Fruit fly (Drosophila melanogaster) whole organism, prepupa: Measurements from ENCODE around the gene mtTFB2.
A peak's percentile ranks its signal among the peaks of the same experiment; 100 is the strongest.

Experiments used
- Blimp-1 ChIP-seq: fragments of 200-800 bp; sonication (Bioruptor generic); optimal IDR thresholded peaks from 3 replicates; lab custom pipeline; 2017; ENCODE audit warnings: missing biosample characterization, missing genetic modification characterization, mild to moderate bottlenecking, moderate library complexity, missing genetic modification reagents
- CG10631 ChIP-seq: fragments of 200-800 bp; sonication (Bioruptor generic); optimal IDR thresholded peaks from 2 replicates; lab custom pipeline; 2016; ENCODE audit warnings: missing biosample characterization, missing genetic modification characterization
- CG10669 ChIP-seq: fragments of 200-800 bp; sonication (Bioruptor generic); optimal IDR thresholded peaks from 3 replicates; lab custom pipeline; 2018; ENCODE audit warnings: missing biosample characterization, mild to moderate bottlenecking, missing genetic modification characterization, moderate library complexity
- CG11762 ChIP-seq: fragments of 200-800 bp; sonication (Bioruptor generic); optimal IDR thresholded peaks from 3 replicates; lab custom pipeline; 2016; ENCODE audit warnings: missing biosample characterization, missing genetic modification characterization; ENCODE audit not compliant: insufficient read depth
- CG11902 ChIP-seq: fragments of 200-800 bp; sonication (Bioruptor generic); optimal IDR thresholded peaks from 3 replicates; lab custom pipeline; 2016; ENCODE audit warnings: missing biosample characterization, missing genetic modification characterization
- CG15336 ChIP-seq: fragments of 200-800 bp; sonication (Bioruptor generic); IDR thresholded peaks from 2 replicates; pipeline ENCODE4 v1.3.6; 2022; ENCODE audit warnings: missing biosample characterization, missing genetic modification characterization
- CG1621 ChIP-seq: fragments of 200-800 bp; sonication (Bioruptor generic); optimal IDR thresholded peaks from 3 replicates; lab custom pipeline; 2018; ENCODE audit warnings: missing biosample characterization, mild to moderate bottlenecking, missing genetic modification characterization
- CG16779 ChIP-seq: fragments of 200-800 bp; sonication (Bioruptor generic); optimal IDR thresholded peaks from 3 replicates; lab custom pipeline; 2017; ENCODE audit warnings: missing biosample characterization, mild to moderate bottlenecking, missing genetic modification characterization
- CG3032 ChIP-seq: fragments of 200-800 bp; optimal IDR thresholded peaks from 2 replicates; lab custom pipeline; 2019; ENCODE audit warnings: missing biosample characterization, mild to moderate bottlenecking, missing genetic modification characterization, moderate library complexity
- CG31627 ChIP-seq: fragments of 200-800 bp; sonication (Bioruptor generic); optimal IDR thresholded peaks from 3 replicates; lab custom pipeline; 2016; ENCODE audit warnings: missing biosample characterization, missing genetic modification characterization
- CG34406 ChIP-seq: fragments of 200-800 bp; sonication (Bioruptor generic); optimal IDR thresholded peaks from 3 replicates; lab custom pipeline; 2016; ENCODE audit warnings: missing biosample characterization, missing genetic modification characterization
- CG3919 ChIP-seq: fragments of 200-800 bp; sonication (Bioruptor generic); optimal IDR thresholded peaks from 3 replicates; lab custom pipeline; 2016; ENCODE audit warnings: missing biosample characterization, missing genetic modification characterization
- CG6163 ChIP-seq: fragments of 200-800 bp; sonication (Bioruptor generic); IDR thresholded peaks from 3 replicates; pipeline ENCODE4 v1.3.6; 2022; ENCODE audit warnings: missing biosample characterization, missing genetic modification characterization
- CG6276 ChIP-seq: fragments of 200-800 bp; sonication (Bioruptor generic); optimal IDR thresholded peaks from 2 replicates; lab custom pipeline; 2017; ENCODE audit warnings: missing biosample characterization, mild to moderate bottlenecking, missing genetic modification characterization
- CG6854 ChIP-seq: fragments of 200-800 bp; sonication (Bioruptor generic); optimal IDR thresholded peaks from 2 replicates; lab custom pipeline; 2017; ENCODE audit warnings: missing biosample characterization, mild to moderate bottlenecking, missing genetic modification characterization
- CG8119 ChIP-seq: fragments of 200-800 bp; sonication (Bioruptor generic); IDR thresholded peaks from 3 replicates; pipeline ENCODE4 v1.3.6; 2022; ENCODE audit warnings: missing biosample characterization, missing genetic modification characterization
- CG8319 ChIP-seq: fragments of 200-800 bp; sonication (Bioruptor generic); optimal IDR thresholded peaks from 3 replicates; lab custom pipeline; 2016; ENCODE audit warnings: missing biosample characterization, missing genetic modification characterization
- CG8632 ChIP-seq: fragments of 200-800 bp; sonication (Bioruptor generic); optimal IDR thresholded peaks from 3 replicates; lab custom pipeline; 2016; ENCODE audit warnings: missing biosample characterization, missing genetic modification characterization
- CG9139 ChIP-seq: fragments of 200-800 bp; sonication (Bioruptor generic); optimal IDR thresholded peaks from 3 replicates; lab custom pipeline; 2017; ENCODE audit warnings: missing biosample characterization, mild to moderate bottlenecking, missing genetic modification characterization
- Eip75B ChIP-seq: fragments of 200-800 bp; sonication (Bioruptor generic); optimal IDR thresholded peaks from 3 replicates; lab custom pipeline; 2016; ENCODE audit warnings: missing biosample characterization, missing genetic modification characterization
- Eip78C ChIP-seq: fragments of 200-800 bp; sonication (Bioruptor generic); peaks from one replicate; lab custom pipeline; 2016; ENCODE audit warnings: missing biosample characterization, missing genetic modification characterization
- Eip93F ChIP-seq: fragments of 200-800 bp; sonication (Bioruptor generic); optimal IDR thresholded peaks from 2 replicates; lab custom pipeline; 2016; ENCODE audit warnings: missing biosample characterization, mild to moderate bottlenecking, missing genetic modification characterization
- Ets21C ChIP-seq: fragments of 200-800 bp; sonication (Bioruptor generic); optimal IDR thresholded peaks from 3 replicates; lab custom pipeline; 2016; ENCODE audit warnings: missing biosample characterization, missing genetic modification characterization
- Ets96B ChIP-seq: fragments of 200-800 bp; optimal IDR thresholded peaks from 2 replicates; lab custom pipeline; 2019; ENCODE audit warnings: missing biosample characterization, mild to moderate bottlenecking, missing genetic modification characterization, moderate library complexity
- Gug ChIP-seq: fragments of 200-800 bp; sonication (Bioruptor generic); IDR thresholded peaks from 2 replicates; pipeline ENCODE4 v1.3.6; 2022; ENCODE audit warnings: missing biosample characterization, missing genetic modification characterization
- Hr38 ChIP-seq: sonication (Bioruptor generic); optimal IDR thresholded peaks from 2 replicates; lab custom pipeline; 2016; ENCODE audit warnings: missing biosample characterization, missing genetic modification characterization
- Hr39 ChIP-seq: fragments of 200-800 bp; sonication (Bioruptor generic); optimal IDR thresholded peaks from 2 replicates; lab custom pipeline; 2016; ENCODE audit warnings: missing biosample characterization, missing genetic modification characterization
- Hr4 ChIP-seq: fragments of 200-800 bp; sonication (Bioruptor generic); optimal IDR thresholded peaks from 3 replicates; lab custom pipeline; 2016; ENCODE audit warnings: missing biosample characterization, missing genetic modification characterization
- Lpt ChIP-seq: fragments of 200-800 bp; sonication (Bioruptor generic); optimal IDR thresholded peaks from 3 replicates; lab custom pipeline; 2016; ENCODE audit warnings: missing biosample characterization, missing genetic modification characterization
- Met ChIP-seq: fragments of 200-800 bp; sonication (Bioruptor generic); optimal IDR thresholded peaks from 3 replicates; lab custom pipeline; 2016; ENCODE audit warnings: missing biosample characterization, missing genetic modification characterization
- Sox102F ChIP-seq: fragments of 200-800 bp; sonication (Bioruptor generic); optimal IDR thresholded peaks from 2 replicates; lab custom pipeline; 2016; ENCODE audit warnings: missing biosample characterization, mild to moderate bottlenecking, missing genetic modification characterization
- Sox15 ChIP-seq: fragments of 200-800 bp; sonication (Bioruptor generic); optimal IDR thresholded peaks from 3 replicates; lab custom pipeline; 2016; ENCODE audit warnings: missing biosample characterization, missing genetic modification characterization
- achi ChIP-seq: fragments of 200-800 bp; sonication (Bioruptor generic); optimal IDR thresholded peaks from 3 replicates; lab custom pipeline; 2016; ENCODE audit warnings: missing biosample characterization, missing genetic modification characterization
- acj6 ChIP-seq: fragments of 200-800 bp; sonication (Bioruptor generic); optimal IDR thresholded peaks from 3 replicates; lab custom pipeline; 2016; ENCODE audit warnings: missing biosample characterization, missing genetic modification characterization
- cyc ChIP-seq: fragments of 200-800 bp; sonication (Bioruptor generic); optimal IDR thresholded peaks from 3 replicates; lab custom pipeline; 2016; ENCODE audit warnings: missing biosample characterization, missing genetic modification characterization
- dac ChIP-seq: fragments of 200-800 bp; sonication (Bioruptor generic); optimal IDR thresholded peaks from 2 replicates; lab custom pipeline; 2017; ENCODE audit warnings: missing biosample characterization, mild to moderate bottlenecking, missing genetic modification characterization
- dsx ChIP-seq: fragments of 200-800 bp; optimal IDR thresholded peaks from 3 replicates; lab custom pipeline; 2019; ENCODE audit warnings: missing biosample characterization, mild to moderate bottlenecking, missing genetic modification characterization, moderate library complexity; ENCODE audit not compliant: poor library complexity, severe bottlenecking
- eg ChIP-seq: fragments of 200-800 bp; sonication (Bioruptor generic); IDR thresholded peaks from 3 replicates; pipeline ENCODE4 v1.3.6; 2022; ENCODE audit warnings: missing biosample characterization, missing genetic modification characterization
- esn ChIP-seq: fragments of 200-800 bp; sonication (Bioruptor generic); optimal IDR thresholded peaks from 2 replicates; lab custom pipeline; 2016; ENCODE audit warnings: missing biosample characterization, mild to moderate bottlenecking, missing genetic modification characterization, moderate library complexity
- fd59A ChIP-seq: fragments of 200-800 bp; sonication (Bioruptor generic); optimal IDR thresholded peaks from 2 replicates; lab custom pipeline; 2017; ENCODE audit warnings: missing biosample characterization, mild to moderate bottlenecking, missing genetic modification characterization, missing genetic modification reagents
- fkh ChIP-seq: fragments of 200-800 bp; sonication (Bioruptor generic); optimal IDR thresholded peaks from 3 replicates; lab custom pipeline; 2017; ENCODE audit warnings: missing biosample characterization, mild to moderate bottlenecking, missing genetic modification characterization, moderate library complexity
- lz ChIP-seq: fragments of 200-800 bp; sonication (Bioruptor generic); optimal IDR thresholded peaks from 3 replicates; lab custom pipeline; 2016; ENCODE audit warnings: missing biosample characterization, missing genetic modification characterization
- net ChIP-seq: fragments of 200-800 bp; sonication (Bioruptor generic); optimal IDR thresholded peaks from 3 replicates; lab custom pipeline; 2016; ENCODE audit warnings: missing biosample characterization, missing genetic modification characterization
- pdm3 ChIP-seq: fragments of 200-800 bp; sonication (Bioruptor generic); optimal IDR thresholded peaks from 3 replicates; lab custom pipeline; 2016; ENCODE audit warnings: missing biosample characterization, missing genetic modification characterization
- salr ChIP-seq, 2 experiments: fragments of 200-800 bp; sonication (Bioruptor generic); optimal IDR thresholded peaks; 3 replicates each; lab custom pipeline; 2016 to 2018; ENCODE audit warnings: missing biosample characterization in 2 of 2, missing genetic modification characterization in 2 of 2, mild to moderate bottlenecking in 1 of 2
- spab ChIP-seq: fragments of 200-800 bp; sonication (Bioruptor generic); optimal IDR thresholded peaks from 2 replicates; lab custom pipeline; 2017; ENCODE audit warnings: missing biosample characterization, mild to moderate bottlenecking, missing genetic modification characterization, missing genetic modification reagents
- ss ChIP-seq, 2 experiments: fragments of 200-800 bp; sonication (Bioruptor generic); optimal IDR thresholded peaks; 2 replicates in 1 of 2; 3 replicates in 1 of 2; lab custom pipeline; 2017 to 2018; ENCODE audit warnings: mild to moderate bottlenecking in 2 of 2, missing biosample characterization in 2 of 2, missing genetic modification characterization in 2 of 2, moderate library complexity in 1 of 2
- svp ChIP-seq: fragments of 200-800 bp; sonication (Bioruptor generic); peaks from one replicate; lab custom pipeline; 2016; ENCODE audit warnings: missing biosample characterization, missing genetic modification characterization
- topi ChIP-seq: fragments of 200-800 bp; sonication (Bioruptor generic); optimal IDR thresholded peaks from 3 replicates; lab custom pipeline; 2016; ENCODE audit warnings: missing biosample characterization, missing genetic modification characterization
- vri ChIP-seq: fragments of 200-800 bp; sonication (Bioruptor generic); optimal IDR thresholded peaks from 3 replicates; lab custom pipeline; 2016; ENCODE audit warnings: missing biosample characterization, mild to moderate bottlenecking, missing genetic modification characterization

Gene mtTFB2

dm6 chr3R:10048035-10048774, 2.8 kb downstream of the mtTFB2 start:
- TF ChIP-seq ss (GFP tag; optimal IDR thresholded peaks at IDR 0.05; lab: Kevin White, UChicago) (peak in 1 of 2 experiments; percentile 63), CG31627 (peak; percentile 57), Eip75B (GFP tag; lab: Kevin White, UChicago) (peak; percentile 59), CG16779 (tag; lab: Kevin White, UChicago) (no peak), CG15336 (GFP tag; lab: Robert Waterston, UW) (no peak), CG6163 (no peak), cyc (peak; percentile 47), lz (GFP tag; lab: Kevin White, UChicago) (peak; percentile 75), esn (GFP tag; lab: Kevin White, UChicago) (peak; percentile 85), CG10631 (GFP tag; lab: Kevin White, UChicago) (peak; percentile 31), CG3919 (GFP tag; lab: Kevin White, UChicago) (peak; percentile 64), fd59A (GFP tag; lab: Kevin White, UChicago) (peak; percentile 28), fkh (GFP tag; lab: Kevin White, UChicago) (no peak), Lpt (peak; percentile 34), Blimp-1 (peak; percentile 47), dsx (peak; percentile 16), Gug (GFP tag; lab: Robert Waterston, UW) (no peak), CG8119 (peak; percentile 69; the same call in 2 of the 3 replicates), net (GFP tag; lab: Kevin White, UChicago) (peak; percentile 65), CG3032 (tag; lab: Kevin White, UChicago) (peak; percentile 59), pdm3 (GFP tag; lab: Kevin White, UChicago) (no peak), CG11762 (peak; percentile 62), Hr4 (GFP tag; lab: Kevin White, UChicago) (peak; percentile 77), Sox15 (GFP tag; lab: Kevin White, UChicago) (peak; percentile 57), eg (no peak), salr (GFP tag; optimal IDR thresholded peaks at IDR 0.05; lab: Kevin White, UChicago) (peak in 1 of 2 experiments; percentile 60), CG10669 (GFP tag; lab: Kevin White, UChicago) (peak; percentile 57), CG8319 (GFP tag; lab: Kevin White, UChicago) (peak; percentile 59), Sox102F (GFP tag; lab: Kevin White, UChicago) (peak; percentile 83), CG6276 (GFP tag; lab: Kevin White, UChicago) (no peak), CG6854 (GFP tag; lab: Kevin White, UChicago) (peak; percentile 17), Eip78C (GFP tag; lab: Kevin White, UChicago) (peak; percentile 93), Ets21C (GFP tag; lab: Kevin White, UChicago) (peak; percentile 64), CG8632 (GFP tag; lab: Kevin White, UChicago) (peak; percentile 62), Met (GFP tag; lab: Kevin White, UChicago) (no peak), achi (GFP tag; lab: Kevin White, UChicago) (peak; percentile 63), Ets96B (peak; percentile 41), topi (GFP tag; lab: Kevin White, UChicago) (peak; percentile 77), Hr38 (GFP tag; lab: Kevin White, UChicago) (no peak), CG11902 (GFP tag; lab: Kevin White, UChicago) (no peak), Hr39 (GFP tag; lab: Kevin White, UChicago) (peak; percentile 65), vri (GFP tag; lab: Kevin White, UChicago) (peak; percentile 63), CG34406 (GFP tag; lab: Kevin White, UChicago) (peak; percentile 75), acj6 (GFP tag; lab: Kevin White, UChicago) (peak; percentile 69), dac (GFP tag; lab: Kevin White, UChicago) (peak; percentile 5), svp (GFP tag; lab: Kevin White, UChicago) (peak; percentile 95), CG1621 (no peak), spab (no peak), CG9139 (no peak), Eip93F (GFP tag; lab: Kevin White, UChicago) (peak; percentile 51)
